Worm (Caenorhabditis elegans): ENCODE measurements around the gene meg-3.

- TF ChIP-seq skn-1 (tag; optimal IDR thresholded peaks at IDR 0.05) (no peak), blmp-1 (tag; optimal IDR thresholded peaks at IDR 0.05; ENCODE audit: insufficient read depth) (no peak), nhr-23 (tag; optimal IDR thresholded peaks at IDR 0.05) (no peak), aly-2 (tag; optimal IDR thresholded peaks at IDR 0.05) (no peak), ceh-16 (tag; optimal IDR thresholded peaks at IDR 0.05) (no peak), fos-1 (tag; optimal IDR thresholded peaks at IDR 0.05) (no peak), sem-4 (tag; optimal IDR thresholded peaks at IDR 0.05) (no peak), egl-27 (tag; optimal IDR thresholded peaks at IDR 0.05) (no peak), nhr-129 (tag; optimal IDR thresholded peaks at IDR 0.05) (no peak)
Measured at ce11 chrX:2035172-2035571, 45.8 kb upstream of the meg-3 start, which contains the start of gene ergi-1.

Measured in whole organism, L2 larva.